1 fruit fly cellular context compared by ENCODE assay signal in genomic region chr3R:28332137-28332671, dm6.
TF ChIP-seq lines count a peak whose summit lies in the region.

No protein-coding gene starts in this region.

TF ChIP-seq in whole organism, embryonic, 481 proteins besides CTCF, POLR2A, EP300 and RAD21 (continued from another document and continues in another):
- TF ChIP-seq Antp (GFP tag; optimal IDR thresholded peaks at IDR 0.05; lab: Kevin White, UChicago) = peak; percentile 66
- no peak for TF ChIP-seq CG12236 (GFP tag; optimal IDR thresholded peaks at IDR 0.05; lab: Kevin White, UChicago)
- peak; percentile 33 for TF ChIP-seq CG16863 (GFP tag; optimal IDR thresholded peaks at IDR 0.05; lab: Kevin White, UChicago)
- no peak for TF ChIP-seq zen2 (GFP tag; IDR thresholded peaks at IDR 0.05; lab: Robert Waterston, UW; ENCODE audit: partially characterized antibody)
- TF ChIP-seq ERR (GFP tag; optimal IDR thresholded peaks at IDR 0.05; lab: Kevin White, UChicago) = no peak
- peak; percentile 60; the same call in 1 of the 3 replicates for TF ChIP-seq CG14050 (GFP tag; IDR thresholded peaks at IDR 0.05; lab: Robert Waterston, UW)
- no peak for TF ChIP-seq CG4282 (GFP tag; optimal IDR thresholded peaks at IDR 0.05; lab: Kevin White, UChicago)
- peak; percentile 48 for TF ChIP-seq Xbp1 (GFP tag; optimal IDR thresholded peaks at IDR 0.05; lab: Kevin White, UChicago)
- TF ChIP-seq slp2 (GFP tag; optimal IDR thresholded peaks at IDR 0.05; lab: Kevin White, UChicago) = no peak
- peak; percentile 64 for TF ChIP-seq CG12391 (tag; optimal IDR thresholded peaks at IDR 0.05; lab: Kevin White, UChicago)
- TF ChIP-seq Usf (GFP tag; optimal IDR thresholded peaks at IDR 0.05; lab: Kevin White, UChicago) = peak; percentile 17
- peak; percentile 12 for TF ChIP-seq D19A (tag; optimal IDR thresholded peaks at IDR 0.05; lab: Kevin White, UChicago)
- 0 out of 2 replicates have a peak, but pooled peaks have one; percentile 60 for TF ChIP-seq ranshi (GFP tag; IDR thresholded peaks at IDR 0.05; lab: Robert Waterston, UW)
- TF ChIP-seq tap (tag; optimal IDR thresholded peaks at IDR 0.05; lab: Kevin White, UChicago) = peak; percentile 31
- peak; percentile 96 for TF ChIP-seq sr (GFP tag; IDR thresholded peaks at IDR 0.05; lab: Robert Waterston, UW)
- TF ChIP-seq z (GFP tag; IDR thresholded peaks at IDR 0.05; lab: Robert Waterston, UW) = no peak
- TF ChIP-seq dmrt99B (tag; optimal IDR thresholded peaks at IDR 0.05; lab: Kevin White, UChicago) = peak; percentile 74
- TF ChIP-seq sim (GFP tag; IDR thresholded peaks at IDR 0.05; lab: Robert Waterston, UW) = no peak
- no peak for TF ChIP-seq CG16813 (GFP tag; IDR thresholded peaks at IDR 0.05; lab: Robert Waterston, UW; ENCODE audit: partially characterized antibody)
- no peak for TF ChIP-seq Lpt (GFP tag; optimal IDR thresholded peaks at IDR 0.05; lab: Kevin White, UChicago)
- no peak for TF ChIP-seq YL-1 (GFP tag; optimal IDR thresholded peaks at IDR 0.05; lab: Kevin White, UChicago)
- no peak for TF ChIP-seq CG6791 (GFP tag; IDR thresholded peaks at IDR 0.05; lab: Robert Waterston, UW; ENCODE audit: partially characterized antibody)
- peak; percentile 63 for TF ChIP-seq NFAT (GFP tag; IDR thresholded peaks at IDR 0.05; lab: Robert Waterston, UW)
- TF ChIP-seq hkb (optimal IDR thresholded peaks at IDR 0.05; lab: Kevin White, UChicago) = no peak
- peak; percentile 77 for TF ChIP-seq hkb (GFP tag; IDR thresholded peaks at IDR 0.05; lab: Robert Waterston, UW)
- TF ChIP-seq CG6175 (GFP tag; IDR thresholded peaks at IDR 0.05; lab: Robert Waterston, UW) = peak; percentile 58; the same call in 1 of the 3 replicates
- no peak for TF ChIP-seq CG10274 (GFP tag; optimal IDR thresholded peaks at IDR 0.05; lab: Kevin White, UChicago)
- peak; percentile 51; the same call in 1 of the 2 replicates for TF ChIP-seq E2f2 (GFP tag; IDR thresholded peaks at IDR 0.05; lab: Robert Waterston, UW)
- no peak for TF ChIP-seq gcm (GFP tag; optimal IDR thresholded peaks at IDR 0.05; lab: Kevin White, UChicago)
- TF ChIP-seq HLH3B (GFP tag; IDR thresholded peaks at IDR 0.05; lab: Robert Waterston, UW) = peak; percentile 53; the same call in 1 of the 2 replicates
- no peak for TF ChIP-seq nerfin-2 (GFP tag; IDR thresholded peaks at IDR 0.05; lab: Robert Waterston, UW; ENCODE audit: partially characterized antibody)
- TF ChIP-seq Drgx (GFP tag; IDR thresholded peaks at IDR 0.05; lab: Robert Waterston, UW) = peak; percentile 75
- peak; percentile 51 for TF ChIP-seq mirr (GFP tag; optimal IDR thresholded peaks at IDR 0.05; lab: Kevin White, UChicago)
- peak; percentile 15 for TF ChIP-seq CG15011 (GFP tag; optimal IDR thresholded peaks at IDR 0.05; lab: Kevin White, UChicago)
- no peak for TF ChIP-seq dimm (GFP tag; IDR thresholded peaks at IDR 0.05; lab: Robert Waterston, UW)
- no peak for TF ChIP-seq cato (GFP tag; optimal IDR thresholded peaks at IDR 0.05; lab: Kevin White, UChicago; ENCODE audit: borderline replicate concordance)
- TF ChIP-seq CG17568 (GFP tag; optimal IDR thresholded peaks at IDR 0.05; lab: Kevin White, UChicago) = peak; percentile 39
- TF ChIP-seq gem (tag; optimal IDR thresholded peaks at IDR 0.05; lab: Kevin White, UChicago) = peak; percentile 80
- peak; percentile 82 for TF ChIP-seq slbo (GFP tag; IDR thresholded peaks at IDR 0.05; lab: Robert Waterston, UW)
- TF ChIP-seq HmgD (GFP tag; optimal IDR thresholded peaks at IDR 0.05; lab: Kevin White, UChicago) = no peak
- peak; percentile 19 for TF ChIP-seq CG8944 (GFP tag; optimal IDR thresholded peaks at IDR 0.05; lab: Kevin White, UChicago)
- no peak for TF ChIP-seq p53 (GFP tag; optimal IDR thresholded peaks at IDR 0.05; lab: Kevin White, UChicago)
- TF ChIP-seq disco-r (GFP tag; optimal IDR thresholded peaks at IDR 0.05; lab: Kevin White, UChicago) = peak; percentile 24
- no peak for TF ChIP-seq Poxn (GFP tag; IDR thresholded peaks at IDR 0.05; lab: Robert Waterston, UW)
- no peak for TF ChIP-seq cad (GFP tag; optimal IDR thresholded peaks at IDR 0.05; lab: Kevin White, UChicago)
- no peak for TF ChIP-seq CHES-1-like (GFP tag; optimal IDR thresholded peaks at IDR 0.05; lab: Kevin White, UChicago)
- no peak for TF ChIP-seq dan (GFP tag; IDR thresholded peaks at IDR 0.05; lab: Robert Waterston, UW)
- no peak for TF ChIP-seq Doc2 (GFP tag; IDR thresholded peaks at IDR 0.05; lab: Robert Waterston, UW)
- peak; percentile 69 for TF ChIP-seq HLH54F (GFP tag; optimal IDR thresholded peaks at IDR 0.05; lab: Kevin White, UChicago)
- no peak for TF ChIP-seq CG18011 (GFP tag; optimal IDR thresholded peaks at IDR 0.05; lab: Kevin White, UChicago)
- TF ChIP-seq CG17359 (tag; optimal IDR thresholded peaks at IDR 0.05; lab: Kevin White, UChicago) = peak; percentile 66
- peak; percentile 71 for TF ChIP-seq CG7556 (GFP tag; optimal IDR thresholded peaks at IDR 0.05; lab: Kevin White, UChicago)
- TF ChIP-seq jing (GFP tag; optimal IDR thresholded peaks at IDR 0.05; lab: Kevin White, UChicago) = no peak
- no peak for TF ChIP-seq CG5245 (GFP tag; optimal IDR thresholded peaks at IDR 0.05; lab: Kevin White, UChicago)
- TF ChIP-seq crp (GFP tag; optimal IDR thresholded peaks at IDR 0.05; lab: Kevin White, UChicago) = peak in 1 of 2 experiments; percentile 32
- no peak for TF ChIP-seq CG7271 (tag; optimal IDR thresholded peaks at IDR 0.05; lab: Kevin White, UChicago)
- no peak for TF ChIP-seq Hmx (GFP tag; optimal IDR thresholded peaks at IDR 0.05; lab: Kevin White, UChicago)
- TF ChIP-seq wdn (GFP tag; IDR thresholded peaks at IDR 0.05; lab: Robert Waterston, UW) = 0 out of 2 replicates have a peak, but pooled peaks have one; percentile 12
- TF ChIP-seq Blimp-1 (GFP tag; optimal IDR thresholded peaks at IDR 0.05; lab: Kevin White, UChicago) = peak; percentile 32
- TF ChIP-seq CG6272 (GFP tag; IDR thresholded peaks at IDR 0.05; lab: Robert Waterston, UW) = 0 out of 2 replicates have a peak, but pooled peaks have one; percentile 20
- TF ChIP-seq Ravus (GFP tag; IDR thresholded peaks at IDR 0.05; lab: Robert Waterston, UW) = no peak; the same call in 1 of the 2 replicates
- TF ChIP-seq CG2120 (GFP tag; optimal IDR thresholded peaks at IDR 0.05; lab: Kevin White, UChicago) = peak; percentile 81
- peak; percentile 9 for TF ChIP-seq CG7786 (GFP tag; optimal IDR thresholded peaks at IDR 0.05; lab: Kevin White, UChicago)
- TF ChIP-seq dysf (GFP tag; IDR thresholded peaks at IDR 0.05; lab: Robert Waterston, UW) = peak; percentile 81
- TF ChIP-seq CG6654 (GFP tag; optimal IDR thresholded peaks at IDR 0.05; lab: Kevin White, UChicago) = no peak
- TF ChIP-seq Eip74EF (GFP tag; optimal IDR thresholded peaks at IDR 0.05; lab: Kevin White, UChicago) = peak in 1 of 2 experiments; percentile 9
- no peak for TF ChIP-seq knrl (GFP tag; IDR thresholded peaks at IDR 0.05; lab: Robert Waterston, UW; ENCODE audit: partially characterized antibody)
- TF ChIP-seq Oaz (GFP tag; IDR thresholded peaks at IDR 0.05; lab: Robert Waterston, UW) = 0 out of 2 replicates have a peak, but pooled peaks have one; percentile 17
- TF ChIP-seq mam (GFP tag; optimal IDR thresholded peaks at IDR 0.05; lab: Kevin White, UChicago) = peak; percentile 71
- peak; percentile 39 for TF ChIP-seq tx (GFP tag; optimal IDR thresholded peaks at IDR 0.05; lab: Kevin White, UChicago)
- no peak for TF ChIP-seq CG30431 (GFP tag; optimal IDR thresholded peaks at IDR 0.05; lab: Kevin White, UChicago)
- peak; percentile 43 for TF ChIP-seq CrebB (tag; optimal IDR thresholded peaks at IDR 0.05; lab: Kevin White, UChicago)
- TF ChIP-seq Dek (tag; optimal IDR thresholded peaks at IDR 0.05; lab: Kevin White, UChicago) = peak; percentile 66
- peak; percentile 8 for TF ChIP-seq da (GFP tag; optimal IDR thresholded peaks at IDR 0.05; lab: Kevin White, UChicago)
- TF ChIP-seq chn (GFP tag; optimal IDR thresholded peaks at IDR 0.05; lab: Kevin White, UChicago) = peak; percentile 3
- TF ChIP-seq PHDP (tag; optimal IDR thresholded peaks at IDR 0.05; lab: Kevin White, UChicago) = peak; percentile 60
- TF ChIP-seq CG2875 (GFP tag; optimal IDR thresholded peaks at IDR 0.05; lab: Kevin White, UChicago) = no peak
- no peak for TF ChIP-seq tup (GFP tag; optimal IDR thresholded peaks at IDR 0.05; lab: Kevin White, UChicago)
- no peak for TF ChIP-seq CG31365 (tag; optimal IDR thresholded peaks at IDR 0.05; lab: Kevin White, UChicago)
- peak; percentile 23 for TF ChIP-seq tin (GFP tag; optimal IDR thresholded peaks at IDR 0.05; lab: Kevin White, UChicago)
- TF ChIP-seq ind (GFP tag; optimal IDR thresholded peaks at IDR 0.05; lab: Kevin White, UChicago) = peak; percentile 56
- no peak for TF ChIP-seq trem (tag; optimal IDR thresholded peaks at IDR 0.05; lab: Kevin White, UChicago)
- no peak for TF ChIP-seq ap (GFP tag; IDR thresholded peaks at IDR 0.05; lab: Robert Waterston, UW)
- no peak for TF ChIP-seq fru (optimal IDR thresholded peaks at IDR 0.05; lab: Kevin White, UChicago)
- TF ChIP-seq bsh (GFP tag; optimal IDR thresholded peaks at IDR 0.05; lab: Kevin White, UChicago) = peak in 1 of 2 experiments; percentile 35
- no peak for TF ChIP-seq cg (GFP tag; optimal IDR thresholded peaks at IDR 0.05; lab: Kevin White, UChicago)
- no peak for TF ChIP-seq CG5180 (GFP tag; optimal IDR thresholded peaks at IDR 0.05; lab: Kevin White, UChicago)
- TF ChIP-seq Bdp1 (GFP tag; optimal IDR thresholded peaks at IDR 0.05; lab: Kevin White, UChicago) = no peak
- TF ChIP-seq Mes4 (GFP tag; optimal IDR thresholded peaks at IDR 0.05; lab: Kevin White, UChicago) = no peak
- peak; percentile 27 for TF ChIP-seq jumu (GFP tag; optimal IDR thresholded peaks at IDR 0.05; lab: Kevin White, UChicago)
- TF ChIP-seq CG12299 (tag; optimal IDR thresholded peaks at IDR 0.05; lab: Kevin White, UChicago) = peak; percentile 41
- TF ChIP-seq oc (tag; optimal IDR thresholded peaks at IDR 0.05; lab: Kevin White, UChicago) = no peak
- peak; percentile 3 for TF ChIP-seq pnt (GFP tag; optimal IDR thresholded peaks at IDR 0.05; lab: Kevin White, UChicago)
- no peak for TF ChIP-seq CG13123 (GFP tag; optimal IDR thresholded peaks at IDR 0.05; lab: Kevin White, UChicago)
- TF ChIP-seq lilli (GFP tag; optimal IDR thresholded peaks at IDR 0.05; lab: Kevin White, UChicago) = peak; percentile 77
- no peak for TF ChIP-seq HLH4C (GFP tag; IDR thresholded peaks at IDR 0.05; lab: Robert Waterston, UW; ENCODE audit: partially characterized antibody)
- peak; percentile 70 for TF ChIP-seq BtbVII (GFP tag; optimal IDR thresholded peaks at IDR 0.05; lab: Kevin White, UChicago)
- peak; percentile 70 for TF ChIP-seq CG11695 (GFP tag; IDR thresholded peaks at IDR 0.05; lab: Robert Waterston, UW)
- no peak for TF ChIP-seq CG8765 (GFP tag; IDR thresholded peaks at IDR 0.05; lab: Robert Waterston, UW)
- TF ChIP-seq exex (tag; optimal IDR thresholded peaks at IDR 0.05; lab: Kevin White, UChicago) = peak; percentile 11
- TF ChIP-seq Chrac-16 (GFP tag; optimal IDR thresholded peaks at IDR 0.05; lab: Kevin White, UChicago) = peak; percentile 10
- peak; percentile 43; the same call in 1 of the 2 replicates for TF ChIP-seq CG14014 (GFP tag; IDR thresholded peaks at IDR 0.05; lab: Robert Waterston, UW)
- no peak for TF ChIP-seq ci (GFP tag; IDR thresholded peaks at IDR 0.05; lab: Robert Waterston, UW)
- TF ChIP-seq klu (GFP tag; IDR thresholded peaks at IDR 0.05; lab: Robert Waterston, UW) = peak; percentile 38; the same call in 1 of the 2 replicates
- peak; percentile 84 for TF ChIP-seq sd (tag; optimal IDR thresholded peaks at IDR 0.05; lab: Kevin White, UChicago)
- TF ChIP-seq CG8478 (optimal IDR thresholded peaks at IDR 0.05; lab: Kevin White, UChicago) = no peak
- peak; percentile 10 for TF ChIP-seq CG11723 (GFP tag; optimal IDR thresholded peaks at IDR 0.05; lab: Kevin White, UChicago)
- 0 out of 2 replicates have a peak, but pooled peaks have one; percentile 15 for TF ChIP-seq CG42726 (GFP tag; IDR thresholded peaks at IDR 0.05; lab: Robert Waterston, UW; ENCODE audit: partially characterized antibody)
- peak; percentile 24 for TF ChIP-seq CG7928 (GFP tag; optimal IDR thresholded peaks at IDR 0.05; lab: Kevin White, UChicago)
- no peak for TF ChIP-seq CG3163 (GFP tag; optimal IDR thresholded peaks at IDR 0.05; lab: Kevin White, UChicago)
- TF ChIP-seq CG5953 (GFP tag; IDR thresholded peaks at IDR 0.05; lab: Robert Waterston, UW) = no peak
- TF ChIP-seq CG17829 (tag; optimal IDR thresholded peaks at IDR 0.05; lab: Kevin White, UChicago) = peak; percentile 20
- peak; percentile 64 for TF ChIP-seq fd3F (GFP tag; optimal IDR thresholded peaks at IDR 0.05; lab: Kevin White, UChicago)
- no peak for TF ChIP-seq CG3838 (GFP tag; optimal IDR thresholded peaks at IDR 0.05; lab: Kevin White, UChicago)
- TF ChIP-seq CG7963 (GFP tag; IDR thresholded peaks at IDR 0.05; lab: Robert Waterston, UW; ENCODE audit: partially characterized antibody) = no peak
- TF ChIP-seq CG10267 (tag; optimal IDR thresholded peaks at IDR 0.05; lab: Kevin White, UChicago) = peak; percentile 36
- peak; percentile 60 for TF ChIP-seq CG6765 (GFP tag; optimal IDR thresholded peaks at IDR 0.05; lab: Kevin White, UChicago)
- peak; percentile 27 for TF ChIP-seq Nf-YB (GFP tag; optimal IDR thresholded peaks at IDR 0.05; lab: Kevin White, UChicago)
- no peak for TF ChIP-seq Dp (GFP tag; optimal IDR thresholded peaks at IDR 0.05; lab: Kevin White, UChicago)
- TF ChIP-seq Doc3 (GFP tag; IDR thresholded peaks at IDR 0.05; lab: Robert Waterston, UW; ENCODE audit: partially characterized antibody) = no peak
- peak; percentile 36; the same call in 1 of the 2 replicates for TF ChIP-seq CG4404 (GFP tag; IDR thresholded peaks at IDR 0.05; lab: Robert Waterston, UW)
- no peak for TF ChIP-seq ato (GFP tag; IDR thresholded peaks at IDR 0.05; lab: Robert Waterston, UW; ENCODE audit: partially characterized antibody)
- TF ChIP-seq dati (GFP tag; IDR thresholded peaks at IDR 0.05; lab: Robert Waterston, UW) = no peak
- TF ChIP-seq CG15269 (tag; optimal IDR thresholded peaks at IDR 0.05; lab: Kevin White, UChicago) = peak; percentile 82
- peak; percentile 57; the same call in 2 of the 3 replicates for TF ChIP-seq ase (GFP tag; IDR thresholded peaks at IDR 0.05; lab: Robert Waterston, UW)
- TF ChIP-seq Asciz (GFP tag; optimal IDR thresholded peaks at IDR 0.05; lab: Kevin White, UChicago) = peak; percentile 18
- TF ChIP-seq Bteb2 (GFP tag; optimal IDR thresholded peaks at IDR 0.05; lab: Kevin White, UChicago) = peak; percentile 47
- TF ChIP-seq HLHmδ (GFP tag; optimal IDR thresholded peaks at IDR 0.05; lab: Kevin White, UChicago) = no peak
- TF ChIP-seq croc (GFP tag; conservative IDR thresholded peaks at IDR 0.05; lab: Robert Waterston, UW) = peak; percentile 24; the same call in 1 of the 3 replicates
- peak; percentile 30 for TF ChIP-seq CG12219 (GFP tag; optimal IDR thresholded peaks at IDR 0.05; lab: Kevin White, UChicago)
